Worm (Caenorhabditis elegans) whole organism, late embryonic: ENCODE results near the gene chup-1.

ENCODE experiments used
- K02D7.2 ChIP-seq: sonication (generic microtip); optimal IDR thresholded peaks from 2 replicates; lab custom pipeline; 2017; ENCODE audit warnings: mild to moderate bottlenecking, missing genetic modification characterization, missing compliant biosample characterization
- ceh-9 ChIP-seq: sonication (generic microtip); optimal IDR thresholded peaks from 2 replicates; lab custom pipeline; 2016; ENCODE audit warnings: mild to moderate bottlenecking, missing genetic modification characterization, inconsistent platforms, missing compliant biosample characterization
- dve-1 ChIP-seq: sonication (generic microtip); optimal IDR thresholded peaks from 2 replicates; lab custom pipeline; 2017; ENCODE audit warnings: antibody characterized with exemption, mild to moderate bottlenecking, missing genetic modification characterization, missing compliant biosample characterization
- fkh-10 ChIP-seq: fragments of 150-350 bp; optimal IDR thresholded peaks from 2 replicates; lab custom pipeline; 2014; ENCODE audit warnings: missing biosample characterization, missing genetic modification reagents, missing genetic modification characterization
- hlh-30 ChIP-seq: sonication (generic microtip); optimal IDR thresholded peaks from 2 replicates; lab custom pipeline; 2017; ENCODE audit warnings: antibody characterized with exemption, missing genetic modification characterization, missing compliant biosample characterization; ENCODE audit not compliant: insufficient read depth
- lim-6 ChIP-seq: sonication (generic microtip); optimal IDR thresholded peaks from 2 replicates; lab custom pipeline; 2016; ENCODE audit warnings: missing genetic modification characterization, missing compliant biosample characterization
- nhr-11 ChIP-seq: fragments of 150-350 bp; optimal IDR thresholded peaks from 2 replicates; lab custom pipeline; 2014; ENCODE audit warnings: missing biosample characterization, missing genetic modification characterization
- pqm-1 ChIP-seq: sonication (generic microtip); optimal IDR thresholded peaks from 2 replicates; lab custom pipeline; 2016; ENCODE audit warnings: missing genetic modification characterization, missing compliant biosample characterization
- unc-55 ChIP-seq: sonication (generic microtip); optimal IDR thresholded peaks from 2 replicates; lab custom pipeline; 2017; ENCODE audit warnings: missing biosample characterization, missing genetic modification reagents, missing genetic modification characterization

DNA sequence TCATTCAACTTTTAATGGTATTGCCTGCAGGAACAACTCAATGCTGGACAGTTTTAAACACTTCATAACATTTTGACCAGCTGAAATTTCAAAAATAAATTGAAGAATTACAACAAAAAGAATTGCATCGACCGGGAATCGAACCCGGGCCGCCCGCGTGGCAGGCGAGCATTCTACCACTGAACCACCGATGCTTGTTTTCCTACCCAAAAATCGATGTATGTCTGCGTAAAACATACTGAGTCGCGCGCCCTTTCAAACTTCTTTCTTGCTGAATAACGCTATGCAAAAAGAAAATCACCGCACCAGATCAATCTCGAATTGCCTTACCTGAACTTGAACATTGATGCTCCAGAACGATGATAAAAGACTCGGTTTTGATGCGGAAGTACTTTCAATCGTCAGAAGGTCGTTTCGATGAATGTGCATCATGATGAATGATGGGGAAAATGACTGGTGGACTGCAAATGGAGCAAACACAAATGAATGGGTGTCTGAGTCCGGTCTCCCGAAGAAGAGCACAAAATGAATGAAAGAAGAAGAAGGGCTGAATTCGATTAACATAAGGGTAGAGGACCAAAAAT lies 4.8 kb downstream of the chup-1 start, which contains the start of gene R04E5.7:
- no peak for TF ChIP-seq hlh-30
- TF ChIP-seq K02D7.2 = no peak
- TF ChIP-seq lim-6 (tag; lab: Kevin White, UChicago) = no peak
- no peak for TF ChIP-seq fkh-10
- TF ChIP-seq dve-1 = no peak
- no peak for TF ChIP-seq unc-55 (GFP tag; lab: Kevin White, UChicago)
- TF ChIP-seq nhr-11 (tag; lab: Kevin White, UChicago) = no peak
- no peak for TF ChIP-seq pqm-1 (tag; lab: Kevin White, UChicago)
- TF ChIP-seq ceh-9 (tag; lab: Kevin White, UChicago) = no peak
